Worm (Caenorhabditis elegans): ENCODE measurements around the gene Y62H9A.3.

Gene Y62H9A.3

ce11 chrX:11852494-11852893 lies 27.3 kb downstream of the Y62H9A.3 start, which contains the start of gene xtr-1:
Gene xtr-1, plus strand, starts transcription at chrX:11852794.
- TF ChIP-seq ceh-20 (GFP tag; IDR thresholded peaks at IDR 0.05) (no peak), aha-1 (tag) (peak; percentile 61)

- TF ChIP-seq hlh-11 (tag; optimal IDR thresholded peaks at IDR 0.05) (no peak), lin-1 (GFP tag; IDR thresholded peaks at IDR 0.05) (no peak), mxl-2 (GFP tag; conservative IDR thresholded peaks at IDR 0.05) (no peak), vab-7 (GFP tag; IDR thresholded peaks at IDR 0.05) (no peak), dve-1 (tag; optimal IDR thresholded peaks at IDR 0.05; ENCODE audit: insufficient read depth) (no peak), hlh-30 (tag; optimal IDR thresholded peaks at IDR 0.05; ENCODE audit: insufficient read depth) (no peak), attf-4 (tag; optimal IDR thresholded peaks at IDR 0.05) (no peak), nhr-10 (tag; optimal IDR thresholded peaks at IDR 0.05) (no peak), zag-1 (tag; optimal IDR thresholded peaks at IDR 0.05) (no peak), ztf-7 (tag; optimal IDR thresholded peaks at IDR 0.05) (no peak), daf-12 (tag; optimal IDR thresholded peaks at IDR 0.05) (no peak), hmg-1.1 (GFP tag; IDR thresholded peaks at IDR 0.05) (no peak), lsy-2 (tag; optimal IDR thresholded peaks at IDR 0.05) (no peak), ctbp-1 (GFP tag; IDR thresholded peaks at IDR 0.05) (no peak)
These were observed 29.2 kb downstream of the Y62H9A.3 start, which contains the start of gene F54F7.14 for ce11 chrX:11850572-11850971. Gene F54F7.14, plus strand, starts transcription at chrX:11850872.

- no peak for TF ChIP-seq zfp-3 (GFP tag; conservative IDR thresholded peaks at IDR 0.05)
These were observed 29.7 kb downstream of the Y62H9A.3 start, which contains the start of gene F54F7.3 for ce11 chrX:11850082-11850481. Gene F54F7.3, minus strand, starts transcription at chrX:11850182.

ce11 chrX:11848618-11849017 lies 31.2 kb downstream of the Y62H9A.3 start, which contains the start of gene F54F7.9:
Gene F54F7.9, minus strand, starts transcription at chrX:11848718.
- TF ChIP-seq zag-1 (tag; optimal IDR thresholded peaks at IDR 0.05) (no peak), zip-11 (GFP tag; IDR thresholded peaks at IDR 0.05) (no peak), D1046.2 (GFP tag; IDR thresholded peaks at IDR 0.05) (no peak), egl-43 (GFP tag; IDR thresholded peaks at IDR 0.05) (no peak), zfp-2 (tag; optimal IDR thresholded peaks at IDR 0.05) (no peak), ceh-28 (tag; optimal IDR thresholded peaks at IDR 0.05) (no peak)

- TF ChIP-seq lir-3 (tag; optimal IDR thresholded peaks at IDR 0.05) (no peak), ceh-32 (tag; optimal IDR thresholded peaks at IDR 0.05; ENCODE audit: poor library complexity) (no peak), Y75B8A.6 (GFP tag; IDR thresholded peaks at IDR 0.05) (no peak), Y48G9A.11 (GFP tag; IDR thresholded peaks at IDR 0.05) (no peak), nhr-102 (tag; optimal IDR thresholded peaks at IDR 0.05) (no peak), zag-1 (tag; optimal IDR thresholded peaks at IDR 0.05) (no peak), lim-7 (GFP tag; IDR thresholded peaks at IDR 0.05) (no peak), hlh-11 (tag; optimal IDR thresholded peaks at IDR 0.05) (no peak), ctbp-1 (GFP tag; IDR thresholded peaks at IDR 0.05) (no peak), zip-11 (GFP tag; IDR thresholded peaks at IDR 0.05) (no peak)
These were observed 36.4 kb downstream of the Y62H9A.3 start, which contains the start of gene F54F7.2 for ce11 chrX:11843363-11843762. Gene F54F7.2, plus strand, starts transcription at chrX:11843663.

ce11 chrX:11837378-11837777 lies 42.4 kb downstream of the Y62H9A.3 start, which contains the start of gene taf-7.1:
Gene taf-7.1, minus strand, starts transcription at chrX:11837478.
- no peak for TF ChIP-seq ztf-7 (tag; optimal IDR thresholded peaks at IDR 0.05)
- no peak for TF ChIP-seq nhr-237 (tag; optimal IDR thresholded peaks at IDR 0.05)
- no peak for TF ChIP-seq nhr-102 (tag; optimal IDR thresholded peaks at IDR 0.05)
- TF ChIP-seq F26F4.8 (GFP tag; conservative IDR thresholded peaks at IDR 0.05), result no peak
- no peak for TF ChIP-seq daf-19 (GFP tag; conservative IDR thresholded peaks at IDR 0.05)
- TF ChIP-seq snpc-1.2 (GFP tag; IDR thresholded peaks at IDR 0.05), result no peak
- no peak for TF ChIP-seq duxl-1 (tag; optimal IDR thresholded peaks at IDR 0.05; ENCODE audit: poor library complexity)
- no peak for TF ChIP-seq ceh-20 (GFP tag; IDR thresholded peaks at IDR 0.05)
- no peak for TF ChIP-seq daf-12 (tag; optimal IDR thresholded peaks at IDR 0.05)
- TF ChIP-seq dmd-9 (GFP tag; IDR thresholded peaks at IDR 0.05), result no peak
- TF ChIP-seq lin-39 (tag; optimal IDR thresholded peaks at IDR 0.05), result no peak
